Fruit fly (Drosophila melanogaster) whole organism, prepupa: ENCODE results near the gene CG11247.

Source experiments
- CG11902 ChIP-seq: fragments of 200-800 bp; sonication (Bioruptor generic); optimal IDR thresholded peaks from 3 replicates; lab custom pipeline; 2016; ENCODE audit warnings: missing biosample characterization, missing genetic modification characterization
- CG16779 ChIP-seq: fragments of 200-800 bp; sonication (Bioruptor generic); optimal IDR thresholded peaks from 3 replicates; lab custom pipeline; 2017; ENCODE audit warnings: missing biosample characterization, mild to moderate bottlenecking, missing genetic modification characterization
- CG32006 ChIP-seq: fragments of 200-800 bp; sonication (Bioruptor generic); optimal IDR thresholded peaks from 3 replicates; lab custom pipeline; 2017; ENCODE audit warnings: missing biosample characterization, mild to moderate bottlenecking, missing genetic modification characterization
- CG4318 ChIP-seq: fragments of 200-800 bp; sonication (Bioruptor generic); optimal IDR thresholded peaks from 3 replicates; lab custom pipeline; 2017; ENCODE audit warnings: missing biosample characterization, mild to moderate bottlenecking, missing genetic modification characterization
- CG6163 ChIP-seq: fragments of 200-800 bp; sonication (Bioruptor generic); IDR thresholded peaks from 3 replicates; pipeline ENCODE4 v1.3.6; 2022; ENCODE audit warnings: missing biosample characterization, missing genetic modification characterization
- CG6276 ChIP-seq: fragments of 200-800 bp; sonication (Bioruptor generic); optimal IDR thresholded peaks from 2 replicates; lab custom pipeline; 2017; ENCODE audit warnings: missing biosample characterization, mild to moderate bottlenecking, missing genetic modification characterization
- CG6792 ChIP-seq: fragments of 200-800 bp; sonication (Bioruptor generic); optimal IDR thresholded peaks from 3 replicates; lab custom pipeline; 2016; ENCODE audit warnings: missing biosample characterization, missing genetic modification characterization
- CG6808 ChIP-seq: fragments of 200-800 bp; sonication (Bioruptor generic); optimal IDR thresholded peaks from 3 replicates; lab custom pipeline; 2017; ENCODE audit warnings: missing biosample characterization, missing genetic modification characterization, mild to moderate bottlenecking, moderate library complexity, missing genetic modification reagents
- CG6854 ChIP-seq: fragments of 200-800 bp; sonication (Bioruptor generic); optimal IDR thresholded peaks from 2 replicates; lab custom pipeline; 2017; ENCODE audit warnings: missing biosample characterization, mild to moderate bottlenecking, missing genetic modification characterization
- CG8119 ChIP-seq: fragments of 200-800 bp; sonication (Bioruptor generic); IDR thresholded peaks from 3 replicates; pipeline ENCODE4 v1.3.6; 2022; ENCODE audit warnings: missing biosample characterization, missing genetic modification characterization
- CG8319 ChIP-seq: fragments of 200-800 bp; sonication (Bioruptor generic); optimal IDR thresholded peaks from 3 replicates; lab custom pipeline; 2016; ENCODE audit warnings: missing biosample characterization, missing genetic modification characterization
- CG9139 ChIP-seq: fragments of 200-800 bp; sonication (Bioruptor generic); optimal IDR thresholded peaks from 3 replicates; lab custom pipeline; 2017; ENCODE audit warnings: missing biosample characterization, mild to moderate bottlenecking, missing genetic modification characterization
- Eip75B ChIP-seq: fragments of 200-800 bp; sonication (Bioruptor generic); optimal IDR thresholded peaks from 3 replicates; lab custom pipeline; 2016; ENCODE audit warnings: missing biosample characterization, missing genetic modification characterization
- Eip78C ChIP-seq: fragments of 200-800 bp; sonication (Bioruptor generic); peaks from one replicate; lab custom pipeline; 2016; ENCODE audit warnings: missing biosample characterization, missing genetic modification characterization
- Ets21C ChIP-seq: fragments of 200-800 bp; sonication (Bioruptor generic); optimal IDR thresholded peaks from 3 replicates; lab custom pipeline; 2016; ENCODE audit warnings: missing biosample characterization, missing genetic modification characterization
- Ets96B ChIP-seq: fragments of 200-800 bp; optimal IDR thresholded peaks from 2 replicates; lab custom pipeline; 2019; ENCODE audit warnings: missing biosample characterization, mild to moderate bottlenecking, missing genetic modification characterization, moderate library complexity
- Gug ChIP-seq: fragments of 200-800 bp; sonication (Bioruptor generic); IDR thresholded peaks from 2 replicates; pipeline ENCODE4 v1.3.6; 2022; ENCODE audit warnings: missing biosample characterization, missing genetic modification characterization
- Hr38 ChIP-seq: sonication (Bioruptor generic); optimal IDR thresholded peaks from 2 replicates; lab custom pipeline; 2016; ENCODE audit warnings: missing biosample characterization, missing genetic modification characterization
- Hr4 ChIP-seq: fragments of 200-800 bp; sonication (Bioruptor generic); optimal IDR thresholded peaks from 3 replicates; lab custom pipeline; 2016; ENCODE audit warnings: missing biosample characterization, missing genetic modification characterization
- Lpt ChIP-seq: fragments of 200-800 bp; sonication (Bioruptor generic); optimal IDR thresholded peaks from 3 replicates; lab custom pipeline; 2016; ENCODE audit warnings: missing biosample characterization, missing genetic modification characterization
- Met ChIP-seq: fragments of 200-800 bp; sonication (Bioruptor generic); optimal IDR thresholded peaks from 3 replicates; lab custom pipeline; 2016; ENCODE audit warnings: missing biosample characterization, missing genetic modification characterization
- OdsH ChIP-seq: fragments of 200-800 bp; sonication (Bioruptor generic); optimal IDR thresholded peaks from 3 replicates; lab custom pipeline; 2016; ENCODE audit warnings: missing biosample characterization, missing genetic modification characterization
- Smox ChIP-seq: fragments of 200-800 bp; sonication (Bioruptor generic); optimal IDR thresholded peaks from 3 replicates; lab custom pipeline; 2016; ENCODE audit warnings: missing biosample characterization, missing genetic modification characterization
- Sox102F ChIP-seq: fragments of 200-800 bp; sonication (Bioruptor generic); optimal IDR thresholded peaks from 2 replicates; lab custom pipeline; 2016; ENCODE audit warnings: missing biosample characterization, mild to moderate bottlenecking, missing genetic modification characterization
- achi ChIP-seq: fragments of 200-800 bp; sonication (Bioruptor generic); optimal IDR thresholded peaks from 3 replicates; lab custom pipeline; 2016; ENCODE audit warnings: missing biosample characterization, missing genetic modification characterization
- cyc ChIP-seq: fragments of 200-800 bp; sonication (Bioruptor generic); optimal IDR thresholded peaks from 3 replicates; lab custom pipeline; 2016; ENCODE audit warnings: missing biosample characterization, missing genetic modification characterization
- eg ChIP-seq: fragments of 200-800 bp; sonication (Bioruptor generic); IDR thresholded peaks from 3 replicates; pipeline ENCODE4 v1.3.6; 2022; ENCODE audit warnings: missing biosample characterization, missing genetic modification characterization
- fd59A ChIP-seq: fragments of 200-800 bp; sonication (Bioruptor generic); optimal IDR thresholded peaks from 2 replicates; lab custom pipeline; 2017; ENCODE audit warnings: missing biosample characterization, mild to moderate bottlenecking, missing genetic modification characterization, missing genetic modification reagents
- fd85E ChIP-seq: fragments of 200-800 bp; sonication (Bioruptor generic); optimal IDR thresholded peaks from 3 replicates; lab custom pipeline; 2016; ENCODE audit warnings: missing biosample characterization, missing genetic modification characterization
- fkh ChIP-seq: fragments of 200-800 bp; sonication (Bioruptor generic); optimal IDR thresholded peaks from 3 replicates; lab custom pipeline; 2017; ENCODE audit warnings: missing biosample characterization, mild to moderate bottlenecking, missing genetic modification characterization, moderate library complexity
- lz ChIP-seq: fragments of 200-800 bp; sonication (Bioruptor generic); optimal IDR thresholded peaks from 3 replicates; lab custom pipeline; 2016; ENCODE audit warnings: missing biosample characterization, missing genetic modification characterization
- net ChIP-seq: fragments of 200-800 bp; sonication (Bioruptor generic); optimal IDR thresholded peaks from 3 replicates; lab custom pipeline; 2016; ENCODE audit warnings: missing biosample characterization, missing genetic modification characterization
- salr ChIP-seq, 2 experiments: fragments of 200-800 bp; sonication (Bioruptor generic); optimal IDR thresholded peaks; 3 replicates each; lab custom pipeline; 2016 to 2018; ENCODE audit warnings: missing biosample characterization in 2 of 2, missing genetic modification characterization in 2 of 2, mild to moderate bottlenecking in 1 of 2
- spab ChIP-seq: fragments of 200-800 bp; sonication (Bioruptor generic); optimal IDR thresholded peaks from 2 replicates; lab custom pipeline; 2017; ENCODE audit warnings: missing biosample characterization, mild to moderate bottlenecking, missing genetic modification characterization, missing genetic modification reagents
- ss ChIP-seq, 2 experiments: fragments of 200-800 bp; sonication (Bioruptor generic); optimal IDR thresholded peaks; 2 replicates in 1 of 2; 3 replicates in 1 of 2; lab custom pipeline; 2017 to 2018; ENCODE audit warnings: mild to moderate bottlenecking in 2 of 2, missing biosample characterization in 2 of 2, missing genetic modification characterization in 2 of 2, moderate library complexity in 1 of 2
- svp ChIP-seq: fragments of 200-800 bp; sonication (Bioruptor generic); peaks from one replicate; lab custom pipeline; 2016; ENCODE audit warnings: missing biosample characterization, missing genetic modification characterization
- topi ChIP-seq: fragments of 200-800 bp; sonication (Bioruptor generic); optimal IDR thresholded peaks from 3 replicates; lab custom pipeline; 2016; ENCODE audit warnings: missing biosample characterization, missing genetic modification characterization
- vri ChIP-seq: fragments of 200-800 bp; sonication (Bioruptor generic); optimal IDR thresholded peaks from 3 replicates; lab custom pipeline; 2016; ENCODE audit warnings: missing biosample characterization, mild to moderate bottlenecking, missing genetic modification characterization

Gene CG11247

DNA sequence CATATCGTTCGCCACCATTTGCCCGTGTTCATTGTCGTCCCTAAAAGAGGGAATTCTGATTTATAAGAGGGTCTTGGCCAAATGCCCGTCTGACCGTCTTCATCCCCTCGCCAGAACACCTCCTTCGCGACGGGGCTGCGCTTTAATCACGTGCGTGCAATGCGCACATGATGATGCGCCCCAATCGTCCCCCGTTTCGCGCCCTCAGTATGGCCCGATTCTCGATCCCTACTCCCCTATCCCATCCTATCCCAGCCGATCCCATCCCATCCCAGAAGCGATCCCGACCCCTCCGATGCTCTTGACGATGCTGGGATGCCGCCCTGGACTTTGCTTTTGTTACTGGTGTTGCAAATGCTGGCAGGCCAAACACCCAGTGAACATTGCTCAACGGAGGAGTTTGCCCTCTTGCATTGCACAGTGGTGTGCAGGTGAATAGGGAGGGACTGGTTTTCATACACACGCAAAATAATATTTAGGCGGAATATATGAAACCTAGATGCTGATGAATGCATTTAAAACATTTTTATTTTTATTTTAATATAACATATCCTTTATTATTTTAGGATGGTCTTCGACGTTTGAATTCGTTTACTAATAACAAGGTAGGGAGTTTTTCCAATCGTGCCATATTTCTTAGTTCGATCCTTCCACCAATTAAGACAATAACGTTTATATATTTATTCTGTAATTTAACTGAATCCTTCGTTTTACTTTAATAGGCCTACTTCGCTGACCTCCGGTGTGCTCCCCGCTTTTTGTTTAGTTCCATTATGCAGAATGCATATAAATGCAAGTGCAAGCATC lies 18.6 kb downstream of the CG11247 start (continued):
- TF ChIP-seq lz (GFP tag; lab: Kevin White, UChicago) (peak; percentile 64), Met (GFP tag; lab: Kevin White, UChicago) (peak; percentile 82), Smox (GFP tag; lab: Kevin White, UChicago) (peak; percentile 78), fd59A (GFP tag; lab: Kevin White, UChicago) (peak; percentile 89), CG11902 (GFP tag; lab: Kevin White, UChicago) (peak; percentile 63), Eip75B (GFP tag; lab: Kevin White, UChicago) (peak; percentile 51), CG16779 (peak; percentile 47), fd85E (GFP tag; lab: Kevin White, UChicago) (peak; percentile 33), net (GFP tag; lab: Kevin White, UChicago) (peak; percentile 84), topi (peak; percentile 81), OdsH (GFP tag; lab: Kevin White, UChicago) (peak; percentile 84), fkh (GFP tag; lab: Kevin White, UChicago) (no peak), Hr38 (GFP tag; lab: Kevin White, UChicago) (no peak), spab (GFP tag; lab: Kevin White, UChicago) (peak; percentile 91), Gug (GFP tag; lab: Robert Waterston, UW) (0 out of 2 replicates have a peak, but pooled peaks have one; percentile 26), achi (GFP tag; lab: Kevin White, UChicago) (peak; percentile 85), eg (0 out of 3 replicates have a peak, but pooled peaks have one; percentile 21), ss (GFP tag; optimal IDR thresholded peaks at IDR 0.05; lab: Kevin White, UChicago) (peak; percentile 78 to 90), salr (GFP tag; optimal IDR thresholded peaks at IDR 0.05; lab: Kevin White, UChicago) (peak; percentile 44 to 85), Ets21C (peak; percentile 54), vri (GFP tag; lab: Kevin White, UChicago) (peak; percentile 64), Lpt (GFP tag; lab: Kevin White, UChicago) (peak; percentile 63), CG6792 (GFP tag; lab: Kevin White, UChicago) (peak; percentile 71), Sox102F (GFP tag; lab: Kevin White, UChicago) (peak; percentile 77), CG8119 (GFP tag; lab: Robert Waterston, UW) (peak; percentile 77), CG6163 (GFP tag; lab: Robert Waterston, UW) (peak; percentile 63; the same call in 2 of the 3 replicates), Hr4 (GFP tag; lab: Kevin White, UChicago) (peak; percentile 70), CG8319 (GFP tag; lab: Kevin White, UChicago) (peak; percentile 59), CG4318 (GFP tag; lab: Kevin White, UChicago) (peak; percentile 60), svp (peak; percentile 90), CG6808 (GFP tag; lab: Kevin White, UChicago) (peak; percentile 95), cyc (GFP tag; lab: Kevin White, UChicago) (peak; percentile 75)
- TF ChIP-seq, all 60 proteins: peak for 56

DNA sequence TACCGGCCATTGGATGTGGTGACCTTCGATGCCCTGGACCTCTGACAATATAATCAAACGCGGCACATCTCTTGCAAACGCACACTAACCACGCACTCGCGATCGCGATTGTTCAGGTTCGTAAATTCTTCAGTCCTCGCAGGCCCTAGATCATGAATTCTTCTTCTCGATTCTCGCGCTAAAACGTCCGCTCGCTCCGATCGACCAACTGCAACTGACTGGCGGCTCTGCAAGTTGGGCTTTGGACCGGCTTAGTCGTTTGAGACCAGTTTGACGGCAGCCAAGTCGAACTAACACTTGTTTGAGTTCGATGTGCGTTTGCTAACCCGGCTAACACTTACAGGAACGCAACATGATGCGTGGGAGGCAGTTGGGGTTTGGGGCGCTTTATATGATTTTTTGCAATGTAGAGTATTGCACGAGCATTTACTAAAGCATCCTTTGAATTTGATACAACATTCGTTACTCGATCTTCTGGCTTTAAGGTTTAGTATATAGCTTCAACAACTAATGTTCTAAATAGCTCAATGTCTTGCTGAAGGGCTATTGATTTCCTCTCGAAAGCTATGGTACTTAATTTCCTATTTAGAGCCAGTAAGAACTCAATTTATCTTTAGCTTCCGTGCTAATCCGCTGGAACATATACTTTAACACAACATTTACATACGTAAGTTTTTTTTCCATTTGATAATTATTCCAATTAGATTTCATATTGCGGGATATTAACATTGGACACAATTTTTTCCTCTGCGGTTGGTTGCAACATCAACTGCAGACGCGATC lies 22.3 kb downstream of the CG11247 start, which contains the start of gene CG32447:
TSS of gene CG32447 (minus strand) at position 222 of the 783 bp plus-strand sequence.
- TF ChIP-seq svp (no peak), CG16779 (no peak), lz (GFP tag; lab: Kevin White, UChicago) (no peak), CG6276 (GFP tag; lab: Kevin White, UChicago) (peak; percentile 11), salr (GFP tag; optimal IDR thresholded peaks at IDR 0.05; lab: Kevin White, UChicago) (peak in 1 of 2 experiments; percentile 13), Eip78C (GFP tag; lab: Kevin White, UChicago) (peak; percentile 63), CG6854 (no peak), CG9139 (GFP tag; lab: Kevin White, UChicago) (no peak), CG32006 (peak; percentile 59), Ets96B (tag; lab: Kevin White, UChicago) (no peak), Hr4 (GFP tag; lab: Kevin White, UChicago) (peak; percentile 22), OdsH (GFP tag; lab: Kevin White, UChicago) (no peak)
